Fruit fly (Drosophila melanogaster): Measurements from ENCODE around the gene CG11151.

The CG11151 gene

DNA sequence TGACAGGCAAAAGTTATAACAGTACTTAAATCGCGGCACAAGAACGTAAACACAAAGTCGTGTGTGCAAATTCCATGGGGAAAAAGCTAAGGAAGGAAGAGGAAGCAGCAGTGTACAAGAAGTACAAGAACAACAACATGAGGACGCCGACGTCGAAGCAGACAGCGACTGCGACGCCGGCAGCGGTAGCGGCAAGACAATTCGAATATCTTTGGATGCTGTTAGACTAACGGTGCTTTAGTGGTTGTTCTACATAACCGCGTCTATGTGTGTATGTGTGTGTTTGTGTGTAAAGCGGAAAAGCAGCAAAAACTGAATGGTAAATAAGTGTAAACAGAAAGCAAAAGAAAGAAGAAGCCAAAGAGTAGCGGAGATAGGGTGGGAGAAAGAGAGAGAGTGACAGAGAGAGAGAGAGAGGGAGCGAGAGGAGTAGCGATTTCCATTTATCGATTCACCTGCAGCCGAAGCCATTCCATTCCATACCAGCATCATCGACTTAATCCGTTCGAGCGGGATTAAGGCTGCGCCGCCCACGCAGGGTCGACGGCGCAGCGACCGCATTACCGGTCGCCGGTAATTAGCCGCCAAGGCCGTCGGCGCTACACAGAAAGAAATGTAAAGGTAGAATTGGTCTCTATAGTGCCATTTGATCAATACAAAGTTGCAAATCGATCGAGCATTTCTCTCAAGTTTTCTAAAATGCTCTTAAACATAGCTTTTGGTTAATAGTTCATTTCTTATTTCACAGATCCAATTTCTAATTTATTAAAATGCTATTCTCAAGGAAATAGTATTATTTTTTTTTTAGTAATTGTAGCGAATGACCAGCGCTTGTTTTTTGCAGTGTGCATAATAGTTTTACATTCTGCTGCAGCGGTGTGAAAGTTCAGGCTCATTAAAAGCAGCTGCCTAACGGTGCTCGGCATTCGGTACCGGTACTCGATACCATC, 44.7 kb downstream of the CG11151 start (continued):
- TF ChIP-seq hth (optimal IDR thresholded peaks at IDR 0.05) (no peak), CG12391 (tag; optimal IDR thresholded peaks at IDR 0.05) (peak; percentile 66), CkIIα-i1 (GFP tag; IDR thresholded peaks at IDR 0.05) (no peak), CG1024 (GFP tag; IDR thresholded peaks at IDR 0.05) (no peak), CG12104 (GFP tag; optimal IDR thresholded peaks at IDR 0.05) (peak; percentile 33), tll (GFP tag; optimal IDR thresholded peaks at IDR 0.05) (no peak), Doc3 (GFP tag; IDR thresholded peaks at IDR 0.05; ENCODE audit: partially characterized antibody) (no peak), CG1647 (GFP tag; optimal IDR thresholded peaks at IDR 0.05) (no peak), kay (GFP tag; optimal IDR thresholded peaks at IDR 0.05) (no peak), CG8281 (tag; optimal IDR thresholded peaks at IDR 0.05) (peak; percentile 32), crc (GFP tag; optimal IDR thresholded peaks at IDR 0.05) (no peak), CG31224 (GFP tag; IDR thresholded peaks at IDR 0.05) (no peak), vnd (GFP tag; IDR thresholded peaks at IDR 0.05; ENCODE audit: partially characterized antibody) (no peak), CG6689 (GFP tag; IDR thresholded peaks at IDR 0.05) (0 out of 2 replicates have a peak, but pooled peaks have one; percentile 30), CG9876 (GFP tag; optimal IDR thresholded peaks at IDR 0.05) (no peak), CG6813 (GFP tag; optimal IDR thresholded peaks at IDR 0.05) (no peak), CG17361 (GFP tag; IDR thresholded peaks at IDR 0.05) (peak; percentile 60; the same call in 2 of the 3 replicates), crp (GFP tag; optimal IDR thresholded peaks at IDR 0.05) (no peak), Neu2 (GFP tag; optimal IDR thresholded peaks at IDR 0.05; ENCODE audit: borderline replicate concordance) (no peak), CG13287 (GFP tag; IDR thresholded peaks at IDR 0.05; ENCODE audit: partially characterized antibody) (no peak), jumu (GFP tag; optimal IDR thresholded peaks at IDR 0.05) (peak; percentile 30), h (optimal IDR thresholded peaks at IDR 0.05) (no peak), CG11560 (tag; IDR thresholded peaks at IDR 0.05) (no peak), ATbp (GFP tag; optimal IDR thresholded peaks at IDR 0.05) (peak; percentile 67), CG3838 (GFP tag; optimal IDR thresholded peaks at IDR 0.05) (no peak), CG17568 (GFP tag; optimal IDR thresholded peaks at IDR 0.05) (peak; percentile 25), CG4360 (GFP tag; IDR thresholded peaks at IDR 0.05) (0 out of 2 replicates have a peak, but pooled peaks have one; percentile 26), ERR (GFP tag; optimal IDR thresholded peaks at IDR 0.05) (no peak), CG14667 (GFP tag; IDR thresholded peaks at IDR 0.05) (no peak), dpn (GFP tag; optimal IDR thresholded peaks at IDR 0.05) (peak; percentile 44 to 55), Ssrp (tag; optimal IDR thresholded peaks at IDR 0.05) (peak; percentile 70), ato (GFP tag; IDR thresholded peaks at IDR 0.05; ENCODE audit: partially characterized antibody) (no peak), Doc2 (GFP tag; IDR thresholded peaks at IDR 0.05) (no peak), pum (GFP tag; optimal IDR thresholded peaks at IDR 0.05) (peak; percentile 44), az2 (GFP tag; optimal IDR thresholded peaks at IDR 0.05) (peak; percentile 48), NC2β (GFP tag; optimal IDR thresholded peaks at IDR 0.05) (no peak), tgo (GFP tag; IDR thresholded peaks at IDR 0.05) (peak; percentile 47), gsb (GFP tag; IDR thresholded peaks at IDR 0.05) (no peak), run (tag; optimal IDR thresholded peaks at IDR 0.05) (no peak), MBD-R2 (GFP tag; IDR thresholded peaks at IDR 0.05) (no peak), pfk (GFP tag; optimal IDR thresholded peaks at IDR 0.05) (no peak), dan (GFP tag; IDR thresholded peaks at IDR 0.05) (no peak), CG7372 (GFP tag; IDR thresholded peaks at IDR 0.05) (peak; percentile 27; the same call in 1 of the 2 replicates), Fer3 (tag; optimal IDR thresholded peaks at IDR 0.05) (peak; percentile 11), Dfd (GFP tag; optimal IDR thresholded peaks at IDR 0.05) (no peak), ash1 (GFP tag; optimal IDR thresholded peaks at IDR 0.05) (no peak), klu (GFP tag; IDR thresholded peaks at IDR 0.05) (no peak), Ada2b (GFP tag; IDR thresholded peaks at IDR 0.05) (peak; percentile 29; the same call in 1 of the 2 replicates), sqz (GFP tag; optimal IDR thresholded peaks at IDR 0.05) (no peak), Sin3A (optimal IDR thresholded peaks at IDR 0.05) (no peak)
